Worm (Caenorhabditis elegans): ENCODE data around the gene lips-9.

Gene lips-9

ce11 chrII:12914514-12915075, 20.6 kb downstream of the lips-9 start, which contains the start of gene F35C5.12 (continued):
- TF ChIP-seq ctbp-1 (GFP tag; IDR thresholded peaks at IDR 0.05) (no peak), F49E8.2 (tag; optimal IDR thresholded peaks at IDR 0.05; ENCODE audit: borderline replicate concordance) (no peak), Y48G9A.11 (GFP tag; IDR thresholded peaks at IDR 0.05) (peak; percentile 85), nhr-28 (tag; optimal IDR thresholded peaks at IDR 0.05) (no peak), sdz-12 (GFP tag; optimal IDR thresholded peaks at IDR 0.05) (no peak), pqm-1 (tag; optimal IDR thresholded peaks at IDR 0.05) (no peak), nhr-77 (tag; optimal IDR thresholded peaks at IDR 0.05) (no peak), duxl-1 (tag; optimal IDR thresholded peaks at IDR 0.05; ENCODE audit: poor library complexity) (peak; percentile 10), madf-9 (GFP tag; conservative IDR thresholded peaks at IDR 0.05) (no peak), set-16 (GFP tag; IDR thresholded peaks at IDR 0.05) (no peak), rbr-2 (tag; optimal IDR thresholded peaks at IDR 0.05) (no peak), gei-8 (GFP tag; optimal IDR thresholded peaks at IDR 0.05) (no peak), zfp-3 (GFP tag; conservative IDR thresholded peaks at IDR 0.05) (no peak), aha-1 (tag) (peak; percentile 66), ceh-20 (GFP tag; IDR thresholded peaks at IDR 0.05) (no peak), nhr-11 (tag; optimal IDR thresholded peaks at IDR 0.05) (no peak), ceh-44 (GFP tag; IDR thresholded peaks at IDR 0.05) (0 out of 2 replicates have a peak, but pooled peaks have one; percentile 34), ceh-28 (tag; optimal IDR thresholded peaks at IDR 0.05) (no peak), hif-1 (tag; optimal IDR thresholded peaks at IDR 0.05) (peak in 1 of 2 experiments; percentile 57), attf-4 (tag; optimal IDR thresholded peaks at IDR 0.05) (no peak), unc-130 (GFP tag; optimal IDR thresholded peaks at IDR 0.05) (peak; percentile 36), lin-38 (GFP tag; IDR thresholded peaks at IDR 0.05) (no peak)

- TF ChIP-seq php-3 (GFP tag; IDR thresholded peaks at IDR 0.05) (no peak), zag-1 (tag; optimal IDR thresholded peaks at IDR 0.05) (no peak), dmd-9 (GFP tag; IDR thresholded peaks at IDR 0.05) (no peak), ceh-44 (GFP tag; IDR thresholded peaks at IDR 0.05) (no peak), nhr-77 (tag; optimal IDR thresholded peaks at IDR 0.05) (no peak), aha-1 (tag) (no peak), madf-9 (GFP tag; conservative IDR thresholded peaks at IDR 0.05) (no peak), zfp-2 (tag; optimal IDR thresholded peaks at IDR 0.05) (no peak)
These were observed 26.4 kb downstream of the lips-9 start, which contains the start of gene ddn-2 for ce11 chrII:12908779-12909178. Gene ddn-2, plus strand, starts transcription at chrII:12909079.

- peak in 1 of 2 experiments; percentile 13 for TF ChIP-seq unc-62 (GFP tag; optimal IDR thresholded peaks at IDR 0.05 in 1 of 2)
- no peak for TF ChIP-seq unc-62 (tag; optimal IDR thresholded peaks at IDR 0.05)
- TF ChIP-seq daf-8 (GFP tag; IDR thresholded peaks at IDR 0.05): no peak
These were observed 28.1 kb downstream of the lips-9 start, which contains the start of gene nspb-11 for ce11 chrII:12907070-12907469. Gene nspb-11, plus strand, starts transcription at chrII:12907370.

ce11 chrII:12904174-12904573, 31.0 kb downstream of the lips-9 start, which contains the start of gene clec-66:
Gene clec-66, plus strand, starts transcription at chrII:12904398.
- TF ChIP-seq pqm-1 (tag; optimal IDR thresholded peaks at IDR 0.05) (peak; percentile 67), F26F4.8 (GFP tag; conservative IDR thresholded peaks at IDR 0.05) (no peak), nhr-6 (tag; optimal IDR thresholded peaks at IDR 0.05) (peak; percentile 30), dmd-9 (GFP tag; IDR thresholded peaks at IDR 0.05) (no peak), tag-97 (GFP tag; IDR thresholded peaks at IDR 0.05) (no peak), unc-62 (GFP tag; optimal IDR thresholded peaks at IDR 0.05 in 1 of 2) (no peak), unc-62 (tag; optimal IDR thresholded peaks at IDR 0.05) (no peak), nhr-102 (tag; optimal IDR thresholded peaks at IDR 0.05) (no peak), lin-1 (GFP tag; IDR thresholded peaks at IDR 0.05) (no peak), F44E2.7 (GFP tag; IDR thresholded peaks at IDR 0.05) (no peak), vab-7 (GFP tag; IDR thresholded peaks at IDR 0.05) (no peak), arid-1 (GFP tag; conservative IDR thresholded peaks at IDR 0.05) (no peak), gei-8 (GFP tag; optimal IDR thresholded peaks at IDR 0.05) (no peak), lin-39 (tag; optimal IDR thresholded peaks at IDR 0.05) (no peak), egl-27 (tag; optimal IDR thresholded peaks at IDR 0.05) (no peak), zag-1 (tag; optimal IDR thresholded peaks at IDR 0.05) (no peak), sdz-12 (GFP tag; optimal IDR thresholded peaks at IDR 0.05) (no peak), nhr-77 (tag; optimal IDR thresholded peaks at IDR 0.05) (no peak), hlh-11 (tag; optimal IDR thresholded peaks at IDR 0.05) (no peak), nhr-237 (tag; optimal IDR thresholded peaks at IDR 0.05) (no peak), zfp-3 (GFP tag; conservative IDR thresholded peaks at IDR 0.05) (no peak), nhr-11 (tag; optimal IDR thresholded peaks at IDR 0.05) (no peak), dmd-6 (GFP tag; IDR thresholded peaks at IDR 0.05) (peak; percentile 47; the same call in 1 of the 2 replicates), ceh-20 (GFP tag; IDR thresholded peaks at IDR 0.05) (no peak), F37D6.2 (tag; optimal IDR thresholded peaks at IDR 0.05) (no peak), F10B5.3 (tag; optimal IDR thresholded peaks at IDR 0.05) (no peak), ceh-28 (tag; optimal IDR thresholded peaks at IDR 0.05) (no peak), daf-19 (GFP tag; conservative IDR thresholded peaks at IDR 0.05) (no peak)
